Worm (Caenorhabditis elegans): ENCODE data around the gene pef-1.

pef-1 gene

ce11 chrIII:887874-888299 is 38.2 kb downstream of the pef-1 start:
- TF ChIP-seq arid-1 (GFP tag; conservative IDR thresholded peaks at IDR 0.05) = 0 out of 2 replicates have a peak, but pooled peaks have one; percentile 20
- peak; percentile 26 for TF ChIP-seq dpl-1 (GFP tag; optimal IDR thresholded peaks at IDR 0.05)
- TF ChIP-seq nhr-41 (GFP tag; IDR thresholded peaks at IDR 0.05) = no peak
- no peak for TF ChIP-seq D1046.2 (GFP tag; IDR thresholded peaks at IDR 0.05)
- peak; percentile 60 to 77 for TF ChIP-seq lsy-2 (tag; optimal IDR thresholded peaks at IDR 0.05)
- no peak for TF ChIP-seq tra-1 (GFP tag; IDR thresholded peaks at IDR 0.05)
- peak; percentile 48 for TF ChIP-seq ama-1 (optimal IDR thresholded peaks at IDR 0.05)
- no peak for TF ChIP-seq tag-97 (GFP tag; IDR thresholded peaks at IDR 0.05)
- no peak for TF ChIP-seq attf-4 (tag; optimal IDR thresholded peaks at IDR 0.05)
- no peak for TF ChIP-seq daf-16 (GFP tag; optimal IDR thresholded peaks at IDR 0.05)
- TF ChIP-seq daf-16 (tag; optimal IDR thresholded peaks at IDR 0.05) = peak; percentile 69
- TF ChIP-seq ceh-32 (tag; optimal IDR thresholded peaks at IDR 0.05; ENCODE audit: poor library complexity) = no peak
- no peak for TF ChIP-seq lin-29 (GFP tag; IDR thresholded peaks at IDR 0.05)
- TF ChIP-seq ctbp-1 (GFP tag; IDR thresholded peaks at IDR 0.05) = peak; percentile 78
- TF ChIP-seq skn-1 (tag; optimal IDR thresholded peaks at IDR 0.05) = no peak
- TF ChIP-seq hif-1 (tag; optimal IDR thresholded peaks at IDR 0.05) = peak in 1 of 2 experiments; percentile 65
- TF ChIP-seq hmg-1.1 (GFP tag; IDR thresholded peaks at IDR 0.05) = peak; percentile 86
- peak; percentile 48; the same call in 1 of the 2 replicates for TF ChIP-seq snpc-1.2 (GFP tag; IDR thresholded peaks at IDR 0.05)
- no peak for TF ChIP-seq nhr-48 (tag; optimal IDR thresholded peaks at IDR 0.05)
- TF ChIP-seq dmd-8 (GFP tag; IDR thresholded peaks at IDR 0.05) = no peak
- no peak for TF ChIP-seq daf-19 (GFP tag; conservative IDR thresholded peaks at IDR 0.05)
- peak; percentile 94 for TF ChIP-seq aha-1 (tag)
- TF ChIP-seq nhr-111 (GFP tag; optimal IDR thresholded peaks at IDR 0.05) = no peak
- 0 out of 2 replicates have a peak, but pooled peaks have one; percentile 40 for TF ChIP-seq php-3 (GFP tag; IDR thresholded peaks at IDR 0.05)
- TF ChIP-seq jun-1 (tag; optimal IDR thresholded peaks at IDR 0.05) = no peak
- TF ChIP-seq daf-8 (GFP tag; IDR thresholded peaks at IDR 0.05) = no peak
- no peak for TF ChIP-seq nhr-42 (GFP tag; IDR thresholded peaks at IDR 0.05)
- TF ChIP-seq T26A8.4 (GFP tag; IDR thresholded peaks at IDR 0.05) = peak; percentile 62
- no peak for TF ChIP-seq zfp-2 (tag; optimal IDR thresholded peaks at IDR 0.05)
- no peak for TF ChIP-seq nhr-76 (tag; optimal IDR thresholded peaks at IDR 0.05)
- TF ChIP-seq aly-2 (tag; optimal IDR thresholded peaks at IDR 0.05) = no peak
- TF ChIP-seq egl-27 (tag; optimal IDR thresholded peaks at IDR 0.05) = no peak
- peak; percentile 80 for TF ChIP-seq hlh-11 (tag; optimal IDR thresholded peaks at IDR 0.05)
- TF ChIP-seq mep-1 (tag; optimal IDR thresholded peaks at IDR 0.05) = peak; percentile 83
- peak; percentile 50; the same call in 1 of the 2 replicates for TF ChIP-seq lin-38 (GFP tag; IDR thresholded peaks at IDR 0.05)
- TF ChIP-seq zip-2 (tag; optimal IDR thresholded peaks at IDR 0.05) = no peak
- no peak for TF ChIP-seq snpc-4 (tag; optimal IDR thresholded peaks at IDR 0.05)
- TF ChIP-seq nhr-102 (tag; optimal IDR thresholded peaks at IDR 0.05) = no peak
- peak; percentile 65 for TF ChIP-seq nhr-28 (tag; optimal IDR thresholded peaks at IDR 0.05)
- TF ChIP-seq spr-1 (tag; optimal IDR thresholded peaks at IDR 0.05) = peak; percentile 41
- no peak for TF ChIP-seq Y48G9A.11 (GFP tag; IDR thresholded peaks at IDR 0.05)
- TF ChIP-seq set-16 (GFP tag; IDR thresholded peaks at IDR 0.05) = peak; percentile 54
- no peak for TF ChIP-seq lim-7 (GFP tag; IDR thresholded peaks at IDR 0.05)
- peak; percentile 71 for TF ChIP-seq dve-1 (tag; optimal IDR thresholded peaks at IDR 0.05; ENCODE audit: insufficient read depth)
- TF ChIP-seq mdt-29 (GFP tag; IDR thresholded peaks at IDR 0.05) = no peak
- no peak for TF ChIP-seq lin-39 (tag; optimal IDR thresholded peaks at IDR 0.05)
- no peak for TF ChIP-seq ces-1 (GFP tag; optimal IDR thresholded peaks at IDR 0.05)
- peak; percentile 88 for TF ChIP-seq rbr-2 (tag; optimal IDR thresholded peaks at IDR 0.05)
- TF ChIP-seq zip-11 (GFP tag; IDR thresholded peaks at IDR 0.05) = no peak
- TF ChIP-seq unc-130 (GFP tag; optimal IDR thresholded peaks at IDR 0.05) = no peak
- TF ChIP-seq lin-13 (GFP tag; optimal IDR thresholded peaks at IDR 0.05) = no peak
- no peak for TF ChIP-seq F44E2.7 (GFP tag; IDR thresholded peaks at IDR 0.05)
- no peak for TF ChIP-seq saeg-2 (GFP tag; IDR thresholded peaks at IDR 0.05)

Data from whole organism, L4 larva.